Worm (Caenorhabditis elegans) whole organism, late embryonic: ENCODE measurements around the gene fipr-1.

ENCODE experiments used
- C08G9.2 ChIP-seq: sonication (generic microtip); optimal IDR thresholded peaks from 2 replicates; lab custom pipeline; 2016; ENCODE audit warnings: mild to moderate bottlenecking, missing genetic modification characterization, moderate library complexity, missing compliant biosample characterization
- Y22D7AL.16 ChIP-seq: sonication (generic microtip); optimal IDR thresholded peaks from 2 replicates; lab custom pipeline; 2016; ENCODE audit warnings: missing genetic modification characterization, missing compliant biosample characterization
- ama-1 ChIP-seq: fragments of 150-350 bp; optimal IDR thresholded peaks from 2 replicates; lab custom pipeline; 2014
- ceh-18 ChIP-seq: sonication (generic microtip); optimal IDR thresholded peaks from 2 replicates; lab custom pipeline; 2016; ENCODE audit warnings: missing genetic modification characterization, missing compliant biosample characterization
- ceh-22 ChIP-seq: sonication (generic microtip); optimal IDR thresholded peaks from 2 replicates; lab custom pipeline; 2017; ENCODE audit warnings: missing biosample characterization, missing genetic modification characterization
- ceh-24 ChIP-seq: sonication (generic microtip); optimal IDR thresholded peaks from 2 replicates; lab custom pipeline; 2016; ENCODE audit warnings: mild to moderate bottlenecking, missing genetic modification characterization, missing compliant biosample characterization
- ceh-48 ChIP-seq: sonication (generic microtip); optimal IDR thresholded peaks from 2 replicates; lab custom pipeline; 2016; ENCODE audit warnings: missing genetic modification characterization, inconsistent platforms, missing compliant biosample characterization
- ceh-6 ChIP-seq: fragments of 200-800 bp; sonication (Bioruptor generic); optimal IDR thresholded peaks from 2 replicates; lab custom pipeline; 2018; ENCODE audit warnings: mild to moderate bottlenecking, missing genetic modification characterization, missing compliant biosample characterization
- ceh-9 ChIP-seq: sonication (generic microtip); optimal IDR thresholded peaks from 2 replicates; lab custom pipeline; 2016; ENCODE audit warnings: mild to moderate bottlenecking, missing genetic modification characterization, inconsistent platforms, missing compliant biosample characterization
- che-1 ChIP-seq: sonication (generic microtip); optimal IDR thresholded peaks from 2 replicates; lab custom pipeline; 2016; ENCODE audit warnings: mild to moderate bottlenecking, missing genetic modification characterization, missing compliant biosample characterization
- dve-1 ChIP-seq: sonication (generic microtip); optimal IDR thresholded peaks from 2 replicates; lab custom pipeline; 2017; ENCODE audit warnings: antibody characterized with exemption, mild to moderate bottlenecking, missing genetic modification characterization, missing compliant biosample characterization
- elt-2 ChIP-seq: sonication (generic microtip); optimal IDR thresholded peaks from 2 replicates; lab custom pipeline; 2016; ENCODE audit warnings: missing genetic modification reagents, missing genetic modification characterization, missing compliant biosample characterization
- ets-4 ChIP-seq: sonication (generic microtip); optimal IDR thresholded peaks from 2 replicates; lab custom pipeline; 2016; ENCODE audit warnings: missing genetic modification characterization, missing compliant biosample characterization
- eyg-1 ChIP-seq: sonication (generic microtip); optimal IDR thresholded peaks from 2 replicates; lab custom pipeline; 2016; ENCODE audit warnings: missing genotype, missing genetic modification characterization, missing compliant biosample characterization
- lim-6 ChIP-seq: sonication (generic microtip); optimal IDR thresholded peaks from 2 replicates; lab custom pipeline; 2016; ENCODE audit warnings: missing genetic modification characterization, missing compliant biosample characterization
- nhr-11 ChIP-seq: fragments of 150-350 bp; optimal IDR thresholded peaks from 2 replicates; lab custom pipeline; 2014; ENCODE audit warnings: missing biosample characterization, missing genetic modification characterization
- npax-4 ChIP-seq: sonication (generic microtip); optimal IDR thresholded peaks from 2 replicates; lab custom pipeline; 2016; ENCODE audit warnings: missing genetic modification characterization, missing compliant biosample characterization
- odd-2 ChIP-seq: sonication (generic microtip); optimal IDR thresholded peaks from 2 replicates; lab custom pipeline; 2017; ENCODE audit warnings: antibody characterized with exemption, mild to moderate bottlenecking, missing genetic modification characterization, missing compliant biosample characterization
- pat-9 ChIP-seq: fragments of 200-800 bp; sonication (Bioruptor generic); optimal IDR thresholded peaks from 2 replicates; lab custom pipeline; 2018; ENCODE audit warnings: mild to moderate bottlenecking, missing genetic modification characterization, moderate library complexity, missing compliant biosample characterization
- pha-2 ChIP-seq: sonication (generic microtip); optimal IDR thresholded peaks from 2 replicates; lab custom pipeline; 2017; ENCODE audit warnings: mild to moderate bottlenecking, missing genetic modification characterization, missing compliant biosample characterization
- pqm-1 ChIP-seq: sonication (generic microtip); optimal IDR thresholded peaks from 2 replicates; lab custom pipeline; 2016; ENCODE audit warnings: missing genetic modification characterization, missing compliant biosample characterization
- rnt-1 ChIP-seq: sonication (generic microtip); optimal IDR thresholded peaks from 2 replicates; lab custom pipeline; 2016; ENCODE audit warnings: missing genetic modification characterization, missing compliant biosample characterization
- unc-42 ChIP-seq: sonication (generic microtip); optimal IDR thresholded peaks from 2 replicates; lab custom pipeline; 2016; ENCODE audit warnings: missing genotype, missing genetic modification characterization, missing compliant biosample characterization
- unc-86 ChIP-seq: sonication (generic microtip); optimal IDR thresholded peaks from 2 replicates; lab custom pipeline; 2016; ENCODE audit warnings: missing genetic modification characterization, missing compliant biosample characterization

Gene fipr-1

ce11 chrV:12317080-12317479, 44.5 kb downstream of the fipr-1 start, which contains the start of gene R04F11.3:
Gene R04F11.3, minus strand, starts transcription at chrV:12317180.
- TF ChIP-seq rnt-1 (tag; lab: Kevin White, UChicago), result no peak
- TF ChIP-seq unc-42, result no peak
- TF ChIP-seq pat-9 (tag; lab: Kevin White, UChicago), result no peak
- TF ChIP-seq ceh-9 (tag; lab: Kevin White, UChicago), result no peak
- TF ChIP-seq C08G9.2 (tag; lab: Kevin White, UChicago), result no peak
- TF ChIP-seq ceh-18 (tag; lab: Kevin White, UChicago), result no peak
- no peak for TF ChIP-seq eyg-1 (tag; lab: Kevin White, UChicago)
- no peak for TF ChIP-seq che-1
- no peak for TF ChIP-seq odd-2
- TF ChIP-seq ceh-24, result no peak
- TF ChIP-seq nhr-11, result no peak
- no peak for TF ChIP-seq dve-1
- no peak for TF ChIP-seq ceh-6 (GFP tag; lab: Kevin White, UChicago)
- TF ChIP-seq pha-2 (tag; lab: Kevin White, UChicago), result no peak
- no peak for TF ChIP-seq ceh-48
- TF ChIP-seq unc-86, result no peak
- TF ChIP-seq npax-4, result no peak

- TF ChIP-seq Y22D7AL.16 (no peak), elt-2 (tag; lab: Kevin White, UChicago) (no peak), ets-4 (tag; lab: Kevin White, UChicago) (no peak), ceh-22 (no peak), pqm-1 (no peak), lim-6 (tag; lab: Kevin White, UChicago) (no peak), ama-1 (lab: Kevin White, UChicago) (no peak)
Observed at ce11 chrV:12316076-12316475, 45.5 kb downstream of the fipr-1 start.

- peak; percentile 59 for TF ChIP-seq unc-42
- TF ChIP-seq ceh-9 (tag; lab: Kevin White, UChicago), result no peak
Observed at ce11 chrV:12314413-12314812, 47.1 kb downstream of the fipr-1 start.
